Fruit fly (Drosophila melanogaster) whole organism, wandering third instar larva: ENCODE measurements around the gene CG11333.

Experiments
- Dfd ChIP-seq: fragments of >200 bp; optimal IDR thresholded peaks from 2 replicates; lab custom pipeline; 2017; ENCODE audit warnings: missing biosample characterization, missing genetic modification characterization
- HLH106 ChIP-seq: fragments of 200-800 bp; optimal IDR thresholded peaks from 3 replicates; lab custom pipeline; 2019; ENCODE audit warnings: missing biosample characterization, mild to moderate bottlenecking, missing genetic modification characterization, moderate library complexity
- OdsH ChIP-seq: fragments of 200-800 bp; sonication (Bioruptor generic); optimal IDR thresholded peaks from 2 replicates; lab custom pipeline; 2016; ENCODE audit warnings: missing biosample characterization, mild to moderate bottlenecking, missing genetic modification characterization
- usp ChIP-seq: fragments of >200 bp; optimal IDR thresholded peaks from 2 replicates; lab custom pipeline; 2017; ENCODE audit warnings: missing biosample characterization, missing genetic modification characterization

DNA sequence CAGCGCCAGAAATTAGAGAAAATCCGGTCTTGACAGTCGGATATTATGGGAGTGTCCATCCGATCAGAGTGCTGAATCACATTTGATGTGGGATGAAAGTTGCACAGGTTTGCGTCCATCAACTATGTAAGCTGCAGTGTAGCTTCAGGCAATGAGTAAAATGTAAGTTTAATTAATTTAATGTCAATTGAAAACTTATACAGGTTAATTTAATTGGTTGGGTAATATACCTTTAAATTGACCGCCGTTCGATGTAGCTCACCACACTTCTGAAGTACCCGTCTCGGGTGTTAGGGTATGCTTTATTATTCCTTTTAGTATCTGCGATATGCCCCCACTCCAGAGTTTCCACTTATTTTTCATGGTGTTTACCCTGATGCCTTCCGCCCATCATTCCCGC lies 38.7 kb upstream of the CG11333 start:
- TF ChIP-seq OdsH (GFP tag; lab: Kevin White, UChicago) = peak; percentile 9
- TF ChIP-seq HLH106 (tag; lab: Kevin White, UChicago) = peak; percentile 6
- TF ChIP-seq usp = no peak
- TF ChIP-seq Dfd (GFP tag; lab: Kevin White, UChicago) = no peak
